Worm (Caenorhabditis elegans) whole organism, L2 larva: ENCODE data around the gene F46B6.4.

Experiments used
- ZK546.5 ChIP-seq: sonication (generic microtip); optimal IDR thresholded peaks from 2 replicates; lab custom pipeline; 2017; ENCODE audit warnings: missing biosample characterization, missing genetic modification characterization
- aly-2 ChIP-seq: fragments of 150-350 bp; optimal IDR thresholded peaks from 2 replicates; lab custom pipeline; 2014; ENCODE audit warnings: missing biosample characterization, missing genetic modification characterization
- blmp-1 ChIP-seq: sonication (generic microtip); optimal IDR thresholded peaks from 2 replicates; lab custom pipeline; 2017; ENCODE audit warnings: missing genetic modification characterization, mild to moderate bottlenecking, missing compliant biosample characterization, antibody characterized with exemption, moderate library complexity; ENCODE audit not compliant: insufficient read depth
- ceh-16 ChIP-seq: fragments of 150-350 bp; optimal IDR thresholded peaks from 2 replicates; lab custom pipeline; 2014; ENCODE audit warnings: missing biosample characterization, missing genetic modification characterization
- egl-27 ChIP-seq: sonication (generic microtip); optimal IDR thresholded peaks from 3 replicates; lab custom pipeline; 2017; ENCODE audit warnings: missing biosample characterization, missing genetic modification reagents, missing genetic modification characterization
- fos-1 ChIP-seq: fragments of 150-350 bp; optimal IDR thresholded peaks from 2 replicates; lab custom pipeline; 2014; ENCODE audit warnings: missing biosample characterization, missing genetic modification characterization
- mab-5 ChIP-seq: fragments of 150-350 bp; optimal IDR thresholded peaks from 2 replicates; lab custom pipeline; 2014; ENCODE audit warnings: missing biosample characterization, missing genetic modification characterization
- nhr-12 ChIP-seq: fragments of 150-350 bp; optimal IDR thresholded peaks from 2 replicates; lab custom pipeline; 2014; ENCODE audit warnings: missing biosample characterization, missing genetic modification characterization
- nhr-237 ChIP-seq: fragments of 150-350 bp; optimal IDR thresholded peaks from 2 replicates; lab custom pipeline; 2014; ENCODE audit warnings: missing biosample characterization, missing genetic modification characterization
- nhr-77 ChIP-seq: fragments of 150-350 bp; optimal IDR thresholded peaks from 2 replicates; lab custom pipeline; 2014; ENCODE audit warnings: missing biosample characterization, missing genetic modification characterization
- skn-1 ChIP-seq: sonication (generic microtip); optimal IDR thresholded peaks from 2 replicates; lab custom pipeline; 2017; ENCODE audit warnings: missing biosample characterization, missing genetic modification characterization
- sma-3 ChIP-seq: sonication (generic microtip); optimal IDR thresholded peaks from 2 replicates; lab custom pipeline; 2016; ENCODE audit warnings: missing genetic modification reagents, missing genetic modification characterization, missing compliant biosample characterization
- zag-1 ChIP-seq: fragments of 150-350 bp; optimal IDR thresholded peaks from 2 replicates; lab custom pipeline; 2014; ENCODE audit warnings: missing biosample characterization, missing genetic modification characterization

- TF ChIP-seq zag-1 (tag; lab: Kevin White, UChicago), result no peak
- no peak for TF ChIP-seq mab-5 (tag; lab: Kevin White, UChicago)
- no peak for TF ChIP-seq egl-27 (tag; lab: Kevin White, UChicago)
- TF ChIP-seq fos-1, result no peak
- TF ChIP-seq ZK546.5 (tag; lab: Kevin White, UChicago), result no peak
- TF ChIP-seq nhr-237, result no peak
- TF ChIP-seq sma-3, result no peak
- no peak for TF ChIP-seq nhr-77
- TF ChIP-seq skn-1 (tag; lab: Kevin White, UChicago), result no peak
- no peak for TF ChIP-seq blmp-1 (tag; lab: Kevin White, UChicago)
- TF ChIP-seq aly-2 (tag; lab: Kevin White, UChicago), result no peak
- TF ChIP-seq nhr-12 (tag; lab: Kevin White, UChicago), result no peak
- no peak for TF ChIP-seq ceh-16 (tag; lab: Kevin White, UChicago)
These were observed 1.7 kb downstream of the F46B6.4 start, which contains the start of gene smg-4 for ce11 chrV:9777645-9778044.
